Fruit fly (Drosophila melanogaster): ENCODE data around the gene Osi13.

dm6 chr3R:6287433-6287832, 4.1 kb upstream of the Osi13 start, which contains the start of gene CG15594:
- TF ChIP-seq CG1620 (GFP tag; optimal IDR thresholded peaks at IDR 0.05) (no peak), kay (GFP tag; ENCODE audit: borderline replicate concordance) (no peak)

All from whole organism, adult.